Worm (Caenorhabditis elegans) whole organism, late embryonic: ENCODE results near the gene imp-3.

Experiments used
- K02D7.2 ChIP-seq: sonication (generic microtip); optimal IDR thresholded peaks from 2 replicates; lab custom pipeline; 2017; ENCODE audit warnings: mild to moderate bottlenecking, missing genetic modification characterization, missing compliant biosample characterization
- K09A11.1 ChIP-seq: sonication (generic microtip); optimal IDR thresholded peaks from 2 replicates; lab custom pipeline; 2017; ENCODE audit warnings: antibody characterized with exemption, mild to moderate bottlenecking, missing genetic modification characterization, missing compliant biosample characterization; ENCODE audit not compliant: insufficient read depth
- Y22D7AL.16 ChIP-seq: sonication (generic microtip); optimal IDR thresholded peaks from 2 replicates; lab custom pipeline; 2016; ENCODE audit warnings: missing genetic modification characterization, missing compliant biosample characterization
- ama-1 ChIP-seq: fragments of 150-350 bp; optimal IDR thresholded peaks from 2 replicates; lab custom pipeline; 2014
- ceh-9 ChIP-seq: sonication (generic microtip); optimal IDR thresholded peaks from 2 replicates; lab custom pipeline; 2016; ENCODE audit warnings: mild to moderate bottlenecking, missing genetic modification characterization, inconsistent platforms, missing compliant biosample characterization
- eyg-1 ChIP-seq: sonication (generic microtip); optimal IDR thresholded peaks from 2 replicates; lab custom pipeline; 2016; ENCODE audit warnings: missing genotype, missing genetic modification characterization, missing compliant biosample characterization
- sdc-2 ChIP-seq: sonication (generic microtip); optimal IDR thresholded peaks from 2 replicates; lab custom pipeline; 2016; ENCODE audit warnings: missing genotype, missing genetic modification characterization, missing compliant biosample characterization
- syd-9 ChIP-seq: sonication (generic microtip); optimal IDR thresholded peaks from 2 replicates; lab custom pipeline; 2016; ENCODE audit warnings: mild to moderate bottlenecking, missing genetic modification characterization, moderate library complexity, missing compliant biosample characterization
- unc-55 ChIP-seq: sonication (generic microtip); optimal IDR thresholded peaks from 2 replicates; lab custom pipeline; 2017; ENCODE audit warnings: missing biosample characterization, missing genetic modification reagents, missing genetic modification characterization

ce11 chrIV:7829275-7829938 lies 40.0 kb upstream of the imp-3 start, which contains the start of gene C06A6.4:
- TF ChIP-seq K09A11.1 (tag; lab: Kevin White, UChicago), result no peak
- no peak for TF ChIP-seq unc-55 (GFP tag; lab: Kevin White, UChicago)
- no peak for TF ChIP-seq eyg-1 (tag; lab: Kevin White, UChicago)
- no peak for TF ChIP-seq ama-1 (lab: Kevin White, UChicago)
- TF ChIP-seq sdc-2, result no peak
- TF ChIP-seq K02D7.2 (tag; lab: Kevin White, UChicago), result no peak
- no peak for TF ChIP-seq Y22D7AL.16
- no peak for TF ChIP-seq syd-9 (tag; lab: Kevin White, UChicago)
- no peak for TF ChIP-seq ceh-9 (tag; lab: Kevin White, UChicago)
